Worm (Caenorhabditis elegans): ENCODE results near the gene smz-1.

- no peak for TF ChIP-seq T22C8.4 (GFP tag; IDR thresholded peaks at IDR 0.05)
- TF ChIP-seq ztf-23 (GFP tag; IDR thresholded peaks at IDR 0.05): no peak
- TF ChIP-seq klf-2 (GFP tag; conservative IDR thresholded peaks at IDR 0.05): no peak
- no peak for TF ChIP-seq flt-1 (GFP tag; IDR thresholded peaks at IDR 0.05)
- no peak for TF ChIP-seq tab-1 (GFP tag; IDR thresholded peaks at IDR 0.05)
- no peak for TF ChIP-seq med-1 (GFP tag; optimal IDR thresholded peaks at IDR 0.05; ENCODE audit: insufficient read depth)
- no peak for TF ChIP-seq cog-1 (tag; optimal IDR thresholded peaks at IDR 0.05)
Measured at ce11 chrIV:12435442-12435841, 19.4 kb upstream of the smz-1 start, which contains the start of gene irg-4.

Data from whole organism, midembryonic.